Fruit fly (Drosophila melanogaster) whole organism, adult: Measurements from ENCODE around the gene CG1421.

Source experiments
- CG11617 ChIP-seq: fragments of 200-800 bp; sonication (Bioruptor generic); optimal IDR thresholded peaks from 2 replicates; lab custom pipeline; 2017; ENCODE audit warnings: mild to moderate bottlenecking, missing biosample characterization, missing genetic modification reagents, missing genetic modification characterization
- CG12768 ChIP-seq: fragments of 200-800 bp; sonication (Bioruptor generic); optimal IDR thresholded peaks from 2 replicates; lab custom pipeline; 2017; ENCODE audit warnings: missing biosample characterization, missing genetic modification characterization, mild to moderate bottlenecking, moderate library complexity, missing genetic modification reagents
- CG14711 ChIP-seq: fragments of 200-800 bp; sonication (Bioruptor generic); optimal IDR thresholded peaks from 2 replicates; lab custom pipeline; 2018; ENCODE audit warnings: missing biosample characterization, mild to moderate bottlenecking, missing genetic modification characterization, moderate library complexity
- CG1620 ChIP-seq: fragments of 200-800 bp; sonication (Bioruptor generic); optimal IDR thresholded peaks from 2 replicates; lab custom pipeline; 2016; ENCODE audit warnings: missing biosample characterization, missing genetic modification characterization
- CG33017 ChIP-seq: fragments of 200-800 bp; sonication (Bioruptor generic); optimal IDR thresholded peaks from 2 replicates; lab custom pipeline; 2018; ENCODE audit warnings: missing biosample characterization, mild to moderate bottlenecking, missing genetic modification characterization, moderate library complexity
- CG5204 ChIP-seq: fragments of 200-800 bp; sonication (Bioruptor generic); optimal IDR thresholded peaks from 2 replicates; lab custom pipeline; 2016; ENCODE audit warnings: missing biosample characterization, missing genetic modification characterization
- CG7045 ChIP-seq: fragments of 200-800 bp; sonication (Bioruptor generic); optimal IDR thresholded peaks from 2 replicates; lab custom pipeline; 2017; ENCODE audit warnings: missing biosample characterization, mild to moderate bottlenecking, missing genetic modification characterization
- CG7101 ChIP-seq: fragments of 200-800 bp; sonication (Bioruptor generic); optimal IDR thresholded peaks from 2 replicates; lab custom pipeline; 2018; ENCODE audit warnings: missing biosample characterization, mild to moderate bottlenecking, missing genetic modification characterization, moderate library complexity
- Clk ChIP-seq: fragments of 200-800 bp; sonication (Bioruptor generic); optimal IDR thresholded peaks from 2 replicates; lab custom pipeline; 2017; ENCODE audit warnings: missing biosample characterization, missing genetic modification characterization
- Crg-1 ChIP-seq: fragments of 200-800 bp; sonication (Bioruptor generic); optimal IDR thresholded peaks from 2 replicates; lab custom pipeline; 2016; ENCODE audit warnings: missing biosample characterization, missing genetic modification characterization
- Hr96 ChIP-seq: fragments of 200-800 bp; sonication (Bioruptor generic); optimal IDR thresholded peaks from 2 replicates; lab custom pipeline; 2016; ENCODE audit warnings: missing biosample characterization, missing genetic modification characterization
- Mnt ChIP-seq: fragments of 200-800 bp; sonication (Bioruptor generic); optimal IDR thresholded peaks from 2 replicates; lab custom pipeline; 2016; ENCODE audit warnings: missing biosample characterization, mild to moderate bottlenecking, missing genetic modification characterization
- bab1 ChIP-seq: fragments of 200-800 bp; sonication (Bioruptor generic); optimal IDR thresholded peaks from 3 replicates; lab custom pipeline; 2019; ENCODE audit warnings: missing biosample characterization, mild to moderate bottlenecking, missing genetic modification characterization, moderate library complexity
- cic ChIP-seq: fragments of 200-800 bp; sonication (Bioruptor generic); optimal IDR thresholded peaks from 2 replicates; lab custom pipeline; 2017; ENCODE audit warnings: missing biosample characterization, mild to moderate bottlenecking, missing genetic modification characterization, moderate library complexity
- cnc ChIP-seq, 2 experiments: fragments of >200 bp; optimal IDR thresholded peaks; 2 replicates each; lab custom pipeline; 2017
- kay ChIP-seq: fragments of 200-800 bp; sonication (Bioruptor generic); peaks from one replicate; lab custom pipeline; 2016; ENCODE audit warnings: missing biosample characterization, missing genetic modification characterization, borderline replicate concordance
- ovo ChIP-seq: fragments of 200-800 bp; sonication (Bioruptor generic); optimal IDR thresholded peaks from 2 replicates; lab custom pipeline; 2016; ENCODE audit warnings: missing biosample characterization, missing genetic modification characterization
- pad ChIP-seq: fragments of 200-800 bp; sonication (Bioruptor generic); optimal IDR thresholded peaks from 3 replicates; lab custom pipeline; 2017; ENCODE audit warnings: missing biosample characterization, missing genetic modification characterization, mild to moderate bottlenecking, moderate library complexity, missing genetic modification reagents
- tj ChIP-seq: fragments of 200-800 bp; sonication (Bioruptor generic); optimal IDR thresholded peaks from 3 replicates; lab custom pipeline; 2017; ENCODE audit warnings: missing biosample characterization, mild to moderate bottlenecking, missing genetic modification characterization, moderate library complexity
- toe ChIP-seq: fragments of 200-800 bp; sonication (Bioruptor generic); optimal IDR thresholded peaks from 2 replicates; lab custom pipeline; 2016; ENCODE audit warnings: missing biosample characterization, missing genetic modification characterization

The CG1421 gene

DNA sequence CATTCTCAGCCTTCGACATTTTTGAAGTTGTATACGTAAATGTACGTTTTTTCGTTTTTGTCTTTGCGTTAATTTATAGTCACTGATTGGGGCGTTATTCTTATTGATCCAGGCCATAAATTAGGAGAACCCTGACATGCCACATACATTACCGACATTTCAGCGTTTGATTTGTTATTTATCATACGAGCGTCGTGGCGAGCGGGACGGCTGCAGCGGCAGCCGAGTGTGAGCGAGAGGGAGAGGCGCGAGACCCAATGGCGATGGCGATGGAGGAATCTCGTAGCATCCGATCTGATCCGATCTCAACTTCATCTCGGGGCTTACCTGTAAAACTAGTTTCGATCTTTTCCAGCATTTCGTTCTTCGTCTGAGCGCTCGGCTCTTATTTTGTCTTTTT is 36.4 kb upstream of the CG1421 start:
- TF ChIP-seq CG14711 (tag; lab: Kevin White, UChicago) (no peak), CG7101 (no peak), CG1620 (GFP tag; lab: Kevin White, UChicago) (no peak), tj (no peak), Hr96 (GFP tag; lab: Kevin White, UChicago) (no peak), cnc (optimal IDR thresholded peaks at IDR 0.05; lab: Kevin White, UChicago) (no peak), CG5204 (GFP tag; lab: Kevin White, UChicago) (no peak), CG12768 (GFP tag; lab: Kevin White, UChicago) (no peak), CG11617 (no peak), cic (GFP tag; lab: Kevin White, UChicago) (no peak)

DNA sequence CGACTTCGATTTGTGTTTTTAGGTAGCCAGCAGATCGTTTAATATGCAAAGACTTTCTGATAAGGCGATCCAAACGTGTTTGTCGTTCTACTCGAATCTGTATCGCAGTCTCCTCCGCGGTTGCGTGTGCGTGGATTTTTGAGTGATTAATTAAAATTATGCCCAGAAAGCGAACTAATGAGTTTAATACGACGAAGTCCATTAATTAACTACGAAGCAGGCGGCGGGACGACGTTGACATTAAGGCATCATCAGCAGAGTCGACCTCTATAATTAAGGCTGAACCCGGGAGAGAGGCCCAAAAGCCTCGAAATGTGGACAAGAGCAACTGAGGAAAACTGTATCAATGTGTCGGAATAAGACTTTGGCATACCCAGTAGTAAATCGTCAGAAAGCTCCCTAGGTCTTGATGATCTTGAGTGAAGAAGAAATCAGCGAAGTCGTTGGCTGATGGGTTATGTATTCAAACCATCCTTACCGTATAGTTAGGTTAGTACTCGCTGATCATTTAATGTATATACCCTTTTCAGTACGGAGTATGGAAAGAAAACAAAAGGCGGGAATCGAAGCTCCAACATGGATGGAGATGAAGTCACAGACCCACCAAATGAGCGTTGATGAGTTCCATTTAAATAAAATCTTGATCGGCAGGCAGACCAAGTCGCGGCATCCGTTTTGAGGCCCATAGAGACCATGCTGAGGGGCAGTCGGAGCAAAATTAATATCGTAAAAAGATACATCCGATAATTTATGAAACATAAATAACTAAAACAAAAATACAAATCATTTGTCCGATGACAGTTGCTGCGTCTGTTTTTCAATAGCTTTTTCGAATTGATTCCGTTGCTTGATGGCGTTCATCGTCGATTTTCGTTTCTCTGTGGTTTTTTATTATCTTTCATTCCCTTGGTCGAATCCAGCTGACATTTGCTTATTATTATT is 35.5 kb upstream of the CG1421 start:
- TF ChIP-seq bab1 (no peak), pad (no peak), Hr96 (GFP tag; lab: Kevin White, UChicago) (no peak), CG33017 (no peak), ovo (GFP tag; lab: Kevin White, UChicago) (no peak), CG7101 (no peak), CG1620 (GFP tag; lab: Kevin White, UChicago) (no peak), CG11617 (no peak), CG7045 (no peak), cic (GFP tag; lab: Kevin White, UChicago) (no peak), CG14711 (tag; lab: Kevin White, UChicago) (no peak), CG12768 (GFP tag; lab: Kevin White, UChicago) (no peak), Mnt (no peak), tj (no peak), CG5204 (GFP tag; lab: Kevin White, UChicago) (no peak)

DNA sequence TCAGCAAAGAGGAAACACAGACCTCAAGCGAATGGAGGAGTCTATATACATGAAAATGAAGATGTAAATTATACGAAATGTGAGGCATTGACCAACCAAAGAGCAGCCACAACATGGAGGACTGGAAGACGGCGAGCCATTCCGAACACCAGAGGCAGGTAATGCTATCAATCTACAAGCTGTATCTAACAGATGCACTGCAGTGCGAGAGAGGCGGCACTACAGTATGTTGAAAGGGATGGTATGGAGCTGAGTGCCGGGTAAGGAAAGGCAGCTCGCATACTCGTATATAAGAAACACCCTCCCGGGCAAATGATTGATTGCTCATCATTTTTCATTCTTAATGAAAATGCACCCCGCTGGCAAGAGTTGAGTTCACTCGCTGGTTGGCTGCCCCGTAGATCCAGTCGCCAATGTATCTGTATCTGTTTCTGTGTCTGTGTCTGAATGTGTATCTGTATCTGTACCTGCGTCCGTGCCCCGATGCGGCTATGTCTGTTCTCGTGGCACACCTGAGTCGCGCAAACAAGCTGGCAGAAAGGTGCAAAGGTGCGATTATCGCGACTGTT is 34.0 kb upstream of the CG1421 start:
- TF ChIP-seq CG11617 (no peak), cnc (optimal IDR thresholded peaks at IDR 0.05; lab: Kevin White, UChicago) (no peak), bab1 (no peak), tj (no peak), cic (GFP tag; lab: Kevin White, UChicago) (no peak), pad (no peak), CG7045 (no peak), CG1620 (GFP tag; lab: Kevin White, UChicago) (no peak), kay (no peak), Crg-1 (no peak), CG33017 (no peak), Mnt (no peak), toe (GFP tag; lab: Kevin White, UChicago) (no peak), CG7101 (no peak), Hr96 (GFP tag; lab: Kevin White, UChicago) (no peak), ovo (GFP tag; lab: Kevin White, UChicago) (no peak), CG12768 (GFP tag; lab: Kevin White, UChicago) (no peak), Clk (GFP tag; lab: Kevin White, UChicago) (no peak), CG14711 (tag; lab: Kevin White, UChicago) (no peak)

DNA sequence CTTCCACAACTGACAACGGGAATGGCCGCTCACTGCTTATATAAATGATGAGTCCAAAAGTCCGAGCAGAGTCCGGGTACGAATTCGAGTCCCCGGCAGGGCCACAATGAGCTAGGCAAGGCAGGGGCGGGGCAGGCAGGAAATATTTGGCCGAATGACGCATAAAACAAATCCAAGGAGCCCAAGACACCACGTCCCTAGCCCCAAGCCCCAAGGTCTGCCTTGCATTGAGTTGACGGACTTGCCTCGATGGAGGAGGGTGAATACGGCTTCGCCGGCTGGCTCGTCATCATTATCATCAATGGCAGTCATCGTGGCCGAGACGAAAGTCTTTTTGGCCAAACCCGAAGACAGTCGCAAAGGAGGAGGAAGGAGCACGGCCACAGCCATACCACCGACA is 31.1 kb upstream of the CG1421 start:
- TF ChIP-seq tj: no peak

DNA sequence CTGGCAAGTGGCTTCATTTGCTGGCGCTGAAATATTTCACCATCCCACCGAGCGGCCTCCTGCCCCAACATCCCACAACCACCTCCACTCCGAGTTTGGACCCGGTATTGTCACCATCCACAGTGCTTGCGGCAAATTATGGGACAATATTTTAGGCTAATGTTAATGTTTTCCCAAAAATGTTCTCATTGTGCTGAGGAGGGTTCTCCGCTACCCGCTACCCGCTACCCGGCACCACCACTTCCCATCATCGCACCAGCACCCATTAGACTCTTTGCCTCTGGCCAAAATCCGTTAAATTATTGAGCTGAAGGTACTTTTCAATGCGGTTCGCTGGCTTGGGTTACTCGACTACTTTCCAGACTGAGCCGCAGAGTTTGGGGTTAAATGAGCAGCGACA is 29.1 kb upstream of the CG1421 start:
- TF ChIP-seq toe (GFP tag; lab: Kevin White, UChicago): no peak
- no peak for TF ChIP-seq Crg-1
- TF ChIP-seq CG5204 (GFP tag; lab: Kevin White, UChicago): no peak
- no peak for TF ChIP-seq cnc (optimal IDR thresholded peaks at IDR 0.05; lab: Kevin White, UChicago)
- TF ChIP-seq CG14711 (tag; lab: Kevin White, UChicago): no peak
- TF ChIP-seq kay: no peak
- no peak for TF ChIP-seq CG7101

DNA sequence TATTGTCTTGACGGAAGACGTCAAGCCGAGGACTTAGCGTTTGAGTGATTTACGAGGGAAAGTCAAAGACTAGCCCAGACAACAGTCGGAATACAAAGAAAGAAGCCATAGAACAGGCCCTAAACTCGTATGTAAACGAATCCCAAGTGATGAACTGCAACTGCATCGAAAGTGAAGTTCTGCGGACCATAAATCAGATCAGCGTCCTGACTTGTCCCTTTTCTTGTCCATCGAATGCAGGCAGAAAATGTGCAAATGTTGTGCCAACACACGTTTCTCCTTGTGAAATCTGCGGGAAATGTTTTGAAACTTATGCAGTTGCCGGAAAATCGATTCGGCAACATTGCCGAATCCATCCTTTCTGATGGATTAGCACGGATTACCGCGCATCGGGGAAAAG is 25.8 kb upstream of the CG1421 start:
- TF ChIP-seq CG12768 (GFP tag; lab: Kevin White, UChicago) (no peak), bab1 (no peak), CG7045 (no peak), CG5204 (GFP tag; lab: Kevin White, UChicago) (no peak), CG11617 (no peak), Crg-1 (no peak), tj (no peak), CG33017 (no peak), CG1620 (GFP tag; lab: Kevin White, UChicago) (no peak), cnc (optimal IDR thresholded peaks at IDR 0.05; lab: Kevin White, UChicago) (no peak), kay (no peak), ovo (GFP tag; lab: Kevin White, UChicago) (no peak), Clk (GFP tag; lab: Kevin White, UChicago) (no peak)

DNA sequence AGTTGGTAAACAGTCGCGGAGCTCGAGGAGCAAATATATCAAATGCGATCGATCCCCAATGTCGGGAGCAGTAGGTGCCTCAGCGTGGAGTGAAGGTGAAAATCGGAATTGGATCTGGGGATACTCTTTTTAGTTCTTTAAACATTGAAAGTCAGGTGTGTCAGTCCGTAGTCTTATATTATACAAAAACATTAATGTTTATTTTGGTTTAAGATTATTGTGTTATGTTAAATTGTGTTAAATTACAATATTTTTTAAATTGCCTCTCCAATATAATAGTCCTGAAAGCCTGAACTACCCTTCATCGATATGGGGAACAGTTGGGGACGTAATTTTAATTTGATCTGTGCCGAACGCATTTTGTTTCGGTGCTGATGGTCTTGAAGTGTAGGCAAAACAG is 23.4 kb upstream of the CG1421 start:
- no peak for TF ChIP-seq bab1
